Worm (Caenorhabditis elegans) whole organism, L3 larva: ENCODE data around the gene srw-103.

Experiments used
- R02D3.7 ChIP-seq: fragments of 150-350 bp; optimal IDR thresholded peaks from 2 replicates; lab custom pipeline; 2014; ENCODE audit warnings: missing biosample characterization, missing genetic modification characterization
- ama-1 ChIP-seq: fragments of 150-350 bp; optimal IDR thresholded peaks from 2 replicates; lab custom pipeline; 2018
- ceh-16 ChIP-seq: sonication (generic microtip); optimal IDR thresholded peaks from 2 replicates; lab custom pipeline; 2017; ENCODE audit warnings: missing biosample characterization, missing genetic modification characterization
- ceh-28 ChIP-seq: fragments of 150-350 bp; optimal IDR thresholded peaks from 2 replicates; lab custom pipeline; 2014; ENCODE audit warnings: missing biosample characterization, missing genetic modification reagents, missing genetic modification characterization
- ceh-9 ChIP-seq: sonication (generic microtip); optimal IDR thresholded peaks from 2 replicates; lab custom pipeline; 2018; ENCODE audit warnings: missing biosample characterization, missing genetic modification characterization
- daf-12 ChIP-seq: fragments of 150-350 bp; optimal IDR thresholded peaks from 2 replicates; lab custom pipeline; 2014; ENCODE audit warnings: missing biosample characterization, missing genetic modification reagents, missing genetic modification characterization
- egl-27 ChIP-seq: sonication (generic microtip); optimal IDR thresholded peaks from 4 replicates; lab custom pipeline; 2017; ENCODE audit warnings: missing biosample characterization, missing genetic modification reagents, missing genetic modification characterization
- egl-5 ChIP-seq: fragments of 150-350 bp; optimal IDR thresholded peaks from 2 replicates; lab custom pipeline; 2017; ENCODE audit warnings: missing biosample characterization, missing genetic modification reagents, missing genetic modification characterization, inconsistent platforms
- elt-1 ChIP-seq: fragments of 150-350 bp; optimal IDR thresholded peaks from 2 replicates; lab custom pipeline; 2014; ENCODE audit warnings: missing biosample characterization, missing genetic modification characterization
- elt-3 ChIP-seq, 3 experiments: fragments of 150-350 bp in 1 of 3; sonication (generic microtip) in 2 of 3; optimal IDR thresholded peaks; 2 replicates in 2 of 3; 4 replicates in 1 of 3; lab custom pipeline; 2014 to 2017; ENCODE audit warnings: missing biosample characterization in 3 of 3, missing genetic modification characterization in 3 of 3
- eor-1 ChIP-seq, 2 experiments: fragments of 150-350 bp; optimal IDR thresholded peaks; 2 replicates each; lab custom pipeline; 2014 to 2018; ENCODE audit warnings: missing biosample characterization in 2 of 2, missing genetic modification characterization in 2 of 2
- fkh-10 ChIP-seq: sonication (generic microtip); optimal IDR thresholded peaks from 2 replicates; lab custom pipeline; 2017; ENCODE audit warnings: missing biosample characterization, missing genetic modification reagents, missing genetic modification characterization
- fos-1 ChIP-seq: fragments of 150-350 bp; optimal IDR thresholded peaks from 2 replicates; lab custom pipeline; 2014; ENCODE audit warnings: missing biosample characterization, missing genetic modification characterization
- hmg-11 ChIP-seq: sonication (generic microtip); optimal IDR thresholded peaks from 2 replicates; lab custom pipeline; 2016; ENCODE audit warnings: missing genetic modification characterization, missing compliant biosample characterization
- jun-1 ChIP-seq: fragments of 150-350 bp; optimal IDR thresholded peaks from 2 replicates; lab custom pipeline; 2014; ENCODE audit warnings: missing biosample characterization, missing genetic modification reagents, missing genetic modification characterization
- lin-15B ChIP-seq: fragments of 150-350 bp; optimal IDR thresholded peaks from 2 replicates; lab custom pipeline; 2014; ENCODE audit warnings: missing biosample characterization, missing genetic modification characterization
- lin-39 ChIP-seq: fragments of 150-350 bp; optimal IDR thresholded peaks from 2 replicates; lab custom pipeline; 2018; ENCODE audit warnings: missing biosample characterization, missing genetic modification reagents, missing genetic modification characterization
- mdl-1 ChIP-seq: fragments of 150-350 bp; optimal IDR thresholded peaks from 2 replicates; lab custom pipeline; 2014; ENCODE audit warnings: missing biosample characterization, missing genetic modification characterization
- mml-1 ChIP-seq: fragments of 150-350 bp; sonication (generic microtip); optimal IDR thresholded peaks from 3 replicates; lab custom pipeline; 2014; ENCODE audit warnings: missing biosample characterization, missing genetic modification characterization
- nhr-11 ChIP-seq: fragments of 150-350 bp; optimal IDR thresholded peaks from 2 replicates; lab custom pipeline; 2014; ENCODE audit warnings: missing biosample characterization, missing genetic modification characterization
- nhr-12 ChIP-seq: fragments of 150-350 bp; optimal IDR thresholded peaks from 2 replicates; lab custom pipeline; 2014; ENCODE audit warnings: missing biosample characterization, missing genetic modification characterization
- nhr-23 ChIP-seq: fragments of 150-350 bp; optimal IDR thresholded peaks from 2 replicates; lab custom pipeline; 2014; ENCODE audit warnings: missing biosample characterization, missing genetic modification reagents, missing genetic modification characterization
- nhr-237 ChIP-seq: fragments of 150-350 bp; optimal IDR thresholded peaks from 2 replicates; lab custom pipeline; 2014; ENCODE audit warnings: missing biosample characterization, missing genetic modification characterization
- nhr-43 ChIP-seq: sonication (generic microtip); optimal IDR thresholded peaks from 2 replicates; lab custom pipeline; 2016; ENCODE audit warnings: mild to moderate bottlenecking, missing genetic modification characterization, missing compliant biosample characterization; ENCODE audit not compliant: poor library complexity, severe bottlenecking
- nhr-67 ChIP-seq: fragments of 150-350 bp; optimal IDR thresholded peaks from 2 replicates; lab custom pipeline; 2014; ENCODE audit warnings: missing biosample characterization, missing genetic modification characterization
- nhr-77 ChIP-seq: fragments of 150-350 bp; optimal IDR thresholded peaks from 2 replicates; lab custom pipeline; 2014; ENCODE audit warnings: missing biosample characterization, missing genetic modification characterization
- pqm-1 ChIP-seq: fragments of 150-350 bp; optimal IDR thresholded peaks from 2 replicates; lab custom pipeline; 2017; ENCODE audit warnings: missing biosample characterization, missing genetic modification characterization, inconsistent platforms
- sea-2 ChIP-seq: fragments of 150-350 bp; sonication (generic microtip); optimal IDR thresholded peaks from 4 replicates; lab custom pipeline; 2014; ENCODE audit warnings: missing biosample characterization, missing genetic modification reagents, missing genetic modification characterization
- skn-1 ChIP-seq: fragments of 150-350 bp; optimal IDR thresholded peaks from 2 replicates; lab custom pipeline; 2014; ENCODE audit warnings: missing biosample characterization, missing genetic modification characterization
- snpc-4 ChIP-seq: fragments of 150-350 bp; optimal IDR thresholded peaks from 2 replicates; lab custom pipeline; 2014; ENCODE audit warnings: missing biosample characterization, missing genetic modification characterization
- tbx-2 ChIP-seq: sonication (generic microtip); optimal IDR thresholded peaks from 2 replicates; lab custom pipeline; 2016; ENCODE audit warnings: mild to moderate bottlenecking, missing genetic modification characterization, missing compliant biosample characterization
- zag-1 ChIP-seq: fragments of 150-350 bp; optimal IDR thresholded peaks from 2 replicates; lab custom pipeline; 2014; ENCODE audit warnings: missing biosample characterization, missing genetic modification characterization
- ztf-11 ChIP-seq: fragments of 150-350 bp; optimal IDR thresholded peaks from 2 replicates; lab custom pipeline; 2014; ENCODE audit warnings: missing biosample characterization, missing genetic modification characterization
- ztf-4 ChIP-seq: fragments of 150-350 bp; optimal IDR thresholded peaks from 2 replicates; lab custom pipeline; 2014; ENCODE audit warnings: missing biosample characterization, missing genetic modification characterization

Gene srw-103

ce11 chrV:1718232-1718631 lies 1.2 kb downstream of the srw-103 start:
- TF ChIP-seq R02D3.7 (tag; lab: Kevin White, UChicago) (no peak), snpc-4 (tag; lab: Kevin White, UChicago) (no peak), ceh-16 (tag; lab: Kevin White, UChicago) (no peak), nhr-77 (no peak), lin-15B (tag; lab: Kevin White, UChicago) (no peak), fkh-10 (GFP tag; lab: Kevin White, UChicago) (no peak), nhr-23 (tag; lab: Kevin White, UChicago) (no peak), fos-1 (tag; lab: Kevin White, UChicago) (no peak)

ce11 chrV:1719927-1720326 lies 2.9 kb downstream of the srw-103 start, which contains the start of gene srw-102:
TSS of gene srw-102 (plus strand) at chrV:1720227.
- no peak for TF ChIP-seq sea-2 (GFP tag; lab: Kevin White, UChicago)
- TF ChIP-seq tbx-2 (tag; lab: Kevin White, UChicago): no peak
- TF ChIP-seq ama-1 (lab: Kevin White, UChicago): no peak
- TF ChIP-seq mml-1: no peak
- no peak for TF ChIP-seq elt-3 (tag; optimal IDR thresholded peaks at IDR 0.05; lab: Kevin White, UChicago)
- TF ChIP-seq ztf-4 (tag; lab: Kevin White, UChicago): no peak
- TF ChIP-seq fkh-10 (GFP tag; lab: Kevin White, UChicago): no peak
- no peak for TF ChIP-seq ceh-9 (tag; lab: Kevin White, UChicago)
- no peak for TF ChIP-seq hmg-11

- TF ChIP-seq nhr-237 (tag; lab: Kevin White, UChicago) (no peak), ceh-16 (tag; lab: Kevin White, UChicago) (no peak), daf-12 (tag; lab: Kevin White, UChicago) (no peak), egl-5 (tag; lab: Kevin White, UChicago) (no peak), jun-1 (tag; lab: Kevin White, UChicago) (no peak), skn-1 (tag; lab: Kevin White, UChicago) (no peak), nhr-43 (tag; lab: Kevin White, UChicago) (no peak), fkh-10 (GFP tag; lab: Kevin White, UChicago) (no peak), elt-3 (tag; optimal IDR thresholded peaks at IDR 0.05; lab: Kevin White, UChicago) (no peak), lin-39 (tag; lab: Kevin White, UChicago) (no peak), nhr-11 (tag; lab: Kevin White, UChicago) (no peak), tbx-2 (tag; lab: Kevin White, UChicago) (no peak), hmg-11 (no peak), mdl-1 (tag; lab: Kevin White, UChicago) (no peak), nhr-12 (tag; lab: Kevin White, UChicago) (no peak), sea-2 (GFP tag; lab: Kevin White, UChicago) (no peak), ztf-11 (tag; lab: Kevin White, UChicago) (no peak)
Observed at ce11 chrV:1721966-1722365, 5.0 kb downstream of the srw-103 start, which contains the start of gene srw-101. TSS of gene srw-101 (plus strand) at chrV:1722266.

- TF ChIP-seq nhr-67 (tag; lab: Kevin White, UChicago) (no peak), ceh-9 (tag; lab: Kevin White, UChicago) (no peak), eor-1 (tag; optimal IDR thresholded peaks at IDR 0.05; lab: Kevin White, UChicago) (no peak), ztf-11 (tag; lab: Kevin White, UChicago) (no peak), mdl-1 (tag; lab: Kevin White, UChicago) (no peak), jun-1 (tag; lab: Kevin White, UChicago) (no peak), ceh-16 (tag; lab: Kevin White, UChicago) (no peak), nhr-12 (tag; lab: Kevin White, UChicago) (no peak), egl-27 (no peak)
Observed at ce11 chrV:1725353-1725752, 8.4 kb downstream of the srw-103 start, which contains the start of gene sri-27. TSS of gene sri-27 (plus strand) at chrV:1725653.

ce11 chrV:1731918-1732317 lies 14.9 kb downstream of the srw-103 start, which contains the start of gene gst-21:
TSS of gene gst-21 (minus strand) at chrV:1732018.
- TF ChIP-seq ama-1 (lab: Kevin White, UChicago) (no peak), daf-12 (tag; lab: Kevin White, UChicago) (no peak), ztf-4 (tag; lab: Kevin White, UChicago) (no peak), mdl-1 (tag; lab: Kevin White, UChicago) (no peak), pqm-1 (tag; lab: Kevin White, UChicago) (no peak), egl-5 (tag; lab: Kevin White, UChicago) (no peak), jun-1 (tag; lab: Kevin White, UChicago) (no peak), ceh-28 (no peak), eor-1 (tag; optimal IDR thresholded peaks at IDR 0.05; lab: Kevin White, UChicago) (no peak), snpc-4 (tag; lab: Kevin White, UChicago) (no peak), elt-1 (tag; lab: Kevin White, UChicago) (no peak), nhr-67 (tag; lab: Kevin White, UChicago) (no peak), ceh-9 (tag; lab: Kevin White, UChicago) (no peak), ceh-16 (tag; lab: Kevin White, UChicago) (no peak), zag-1 (tag; lab: Kevin White, UChicago) (no peak)
